Worm (Caenorhabditis elegans): Measurements from ENCODE around the gene dnj-20.

- TF ChIP-seq lin-39 (tag; optimal IDR thresholded peaks at IDR 0.05) (no peak), ceh-63 (GFP tag; optimal IDR thresholded peaks at IDR 0.05) (no peak), fos-1 (tag; optimal IDR thresholded peaks at IDR 0.05) (no peak), mdl-1 (tag; optimal IDR thresholded peaks at IDR 0.05) (no peak), ama-1 (optimal IDR thresholded peaks at IDR 0.05) (no peak)
Observed at ce11 chrII:9589667-9590066, 34.3 kb downstream of the dnj-20 start, which contains the start of gene eral-1.

Measured in whole organism, L1 larva.